Worm (Caenorhabditis elegans): ENCODE data around the gene srj-13.
"Not testable (repeated sequence)": the region's sequence is repeated elsewhere in the genome, so short reads cannot be mapped to it uniquely, and the experiment has no call there.

srj-13 gene

DNA sequence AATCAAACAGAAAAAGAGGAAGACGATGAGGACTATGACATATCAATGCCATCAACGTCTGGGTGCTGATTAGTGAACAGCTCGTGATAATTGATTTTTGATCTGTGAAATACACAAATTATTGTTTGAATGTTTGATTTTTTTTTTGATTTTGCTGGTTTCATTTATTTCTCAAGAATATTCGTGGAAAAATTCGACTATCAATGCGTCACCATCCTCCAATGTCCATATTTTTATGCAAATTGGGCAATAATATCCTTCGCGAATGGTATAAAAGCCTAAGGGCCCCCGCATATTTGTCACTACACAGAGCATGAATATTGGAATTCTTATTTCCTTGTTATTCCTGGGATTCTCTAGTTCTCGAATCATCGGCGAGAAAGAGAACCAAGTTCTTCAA, 37.4 kb downstream of the srj-13 start, which contains the start of gene try-13 (continued):
- TF ChIP-seq dmd-8 (GFP tag; IDR thresholded peaks at IDR 0.05), result no peak
- no peak for TF ChIP-seq arid-1 (GFP tag; conservative IDR thresholded peaks at IDR 0.05)
- no peak for TF ChIP-seq T26A8.4 (GFP tag; IDR thresholded peaks at IDR 0.05)
- TF ChIP-seq R02D3.7 (tag; optimal IDR thresholded peaks at IDR 0.05), result no peak
- no peak for TF ChIP-seq duxl-1 (tag; optimal IDR thresholded peaks at IDR 0.05; ENCODE audit: poor library complexity)

DNA sequence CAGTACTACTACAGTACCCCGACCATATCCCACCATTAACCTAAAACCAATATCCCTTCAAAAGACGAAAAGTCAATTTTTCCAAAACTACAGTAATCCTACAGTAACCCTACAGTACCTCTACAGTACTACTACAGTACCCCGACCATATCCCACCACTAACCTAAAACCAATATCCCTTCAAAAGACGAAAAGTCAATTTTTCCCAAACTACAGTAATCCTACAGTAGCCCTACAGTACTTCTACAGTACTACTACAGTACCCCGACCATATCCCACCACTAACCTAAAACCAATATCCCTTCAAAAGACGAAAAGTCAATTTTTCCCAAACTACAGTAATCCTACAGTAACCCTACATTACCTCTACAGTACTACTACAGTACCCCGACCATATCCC, 41.0 kb downstream of the srj-13 start:
- TF ChIP-seq arid-1 (GFP tag; conservative IDR thresholded peaks at IDR 0.05) (0 out of 2 replicates have a peak, but pooled peaks have one; percentile 41), vab-7 (GFP tag; IDR thresholded peaks at IDR 0.05) (0 out of 2 replicates have a peak, but pooled peaks have one; percentile 25), madf-5 (GFP tag; IDR thresholded peaks at IDR 0.05) (0 out of 4 replicates have a peak, but pooled peaks of 1 of the 2 experiments have one; percentile 17), tag-97 (GFP tag; IDR thresholded peaks at IDR 0.05) (0 out of 2 replicates have a peak, but pooled peaks have one; percentile 36), zip-11 (GFP tag; IDR thresholded peaks at IDR 0.05) (peak; percentile 62; the same call in 1 of the 2 replicates)

DNA sequence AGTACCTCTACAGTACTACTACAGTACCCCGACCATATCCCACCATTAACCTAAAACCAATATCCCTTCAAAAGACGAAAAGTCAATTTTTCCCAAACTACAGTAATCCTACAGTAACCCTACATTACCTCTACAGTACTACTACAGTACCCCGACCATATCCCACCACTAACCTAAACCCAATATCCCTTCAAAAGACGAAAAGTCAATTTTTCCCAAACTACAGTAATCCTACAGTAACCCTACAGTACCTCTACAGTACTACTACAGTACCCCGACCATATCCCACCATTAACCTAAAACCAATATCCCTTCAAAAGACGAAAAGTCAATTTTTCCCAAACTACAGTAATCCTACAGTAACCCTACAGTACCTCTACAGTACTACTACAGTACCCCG, 41.9 kb downstream of the srj-13 start, which contains the start of gene nhr-141:
nhr-141 (plus strand) TSS at position 331 of the 400 bp plus-strand sequence.
- not testable (repeated sequence) for TF ChIP-seq egl-27 (tag; optimal IDR thresholded peaks at IDR 0.05); sdz-12 (GFP tag; optimal IDR thresholded peaks at IDR 0.05); daf-12 (tag; optimal IDR thresholded peaks at IDR 0.05)

- TF ChIP-seq nhr-28 (tag; optimal IDR thresholded peaks at IDR 0.05) (peak; percentile 44), hlh-30 (tag; optimal IDR thresholded peaks at IDR 0.05; ENCODE audit: insufficient read depth) (peak; percentile 14), zfp-2 (tag; optimal IDR thresholded peaks at IDR 0.05) (no peak)
Measured at ce11 chrV:7446965-7447364, 44.5 kb downstream of the srj-13 start, which contains the start of gene F25E5.5. Gene F25E5.5 (plus strand): TSS chrV:7447265.

DNA sequence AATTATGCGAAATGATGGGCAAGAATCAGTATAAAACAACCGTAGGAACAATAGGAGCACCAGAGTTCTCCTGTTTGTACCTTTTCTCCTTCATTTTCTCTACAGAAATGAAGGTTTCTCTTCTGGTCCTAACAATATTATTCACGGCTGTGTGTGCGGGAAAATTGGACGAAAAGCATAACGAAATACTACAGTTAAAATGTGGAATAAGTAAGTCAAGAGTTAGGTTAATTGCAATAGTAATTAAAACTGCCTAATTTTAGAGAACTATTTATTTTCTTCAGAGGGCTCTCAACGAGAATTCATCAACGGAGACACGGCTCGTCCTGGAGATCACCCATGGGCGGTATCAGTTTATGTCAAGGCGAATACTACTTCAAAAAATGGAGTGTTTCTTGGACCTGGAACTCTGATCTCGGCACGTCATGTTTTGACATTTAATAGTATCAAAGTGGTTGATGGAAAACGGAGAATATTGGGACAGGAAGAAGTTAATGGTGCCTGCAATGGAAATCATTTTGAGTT, 46.9 kb downstream of the srj-13 start, which contains the start of gene try-12:
try-12 (plus strand) TSS at position 51 of the 525 bp plus-strand sequence.
- TF ChIP-seq ceh-44 (GFP tag; IDR thresholded peaks at IDR 0.05), result no peak
- no peak for TF ChIP-seq Y75B8A.6 (GFP tag; IDR thresholded peaks at IDR 0.05)
- TF ChIP-seq aha-1 (tag), result peak; percentile 70
- peak in 1 of 2 experiments; percentile 50 for TF ChIP-seq unc-62 (GFP tag; optimal IDR thresholded peaks at IDR 0.05 in 1 of 2)
- no peak for TF ChIP-seq unc-62 (tag; optimal IDR thresholded peaks at IDR 0.05)
- no peak for TF ChIP-seq gei-8 (GFP tag; optimal IDR thresholded peaks at IDR 0.05)

- no peak for TF ChIP-seq lin-29 (GFP tag; IDR thresholded peaks at IDR 0.05)
Measured at ce11 chrV:7451421-7451820, 49.0 kb downstream of the srj-13 start, which contains the start of gene try-11. Gene try-11 (plus strand): TSS chrV:7451721.

Data from whole organism, L4 larva.